Worm (Caenorhabditis elegans) whole organism, L4 larva: ENCODE measurements around the gene C02F5.10.
A peak's percentile ranks its signal among the peaks of the same experiment; 100 is the strongest.

Experiments used
- D1046.2 ChIP-seq: fragments of 200-800 bp; sonication (Bioruptor generic); IDR thresholded peaks from 2 replicates; pipeline ENCODE4 v1.3.6; 2022; ENCODE audit warnings: missing genetic modification characterization, missing compliant biosample characterization
- T20F7.1 ChIP-seq: fragments of 200-800 bp; sonication (Bioruptor generic); optimal IDR thresholded peaks from 2 replicates; lab custom pipeline; 2018; ENCODE audit warnings: mild to moderate bottlenecking, missing genetic modification characterization, missing compliant biosample characterization
- T26A8.4 ChIP-seq: fragments of 200-800 bp; sonication (Bioruptor generic); IDR thresholded peaks from 2 replicates; pipeline ENCODE4 v1.3.6; 2022; ENCODE audit warnings: missing genetic modification characterization, missing compliant biosample characterization
- Y48G9A.11 ChIP-seq: fragments of 200-800 bp; sonication (Bioruptor generic); IDR thresholded peaks from 2 replicates; pipeline ENCODE4 v1.3.6; 2022; ENCODE audit warnings: missing genetic modification reagents, missing genetic modification characterization, missing compliant biosample characterization
- aha-1 ChIP-seq: fragments of 150-350 bp; peaks from one replicate; lab custom pipeline; 2014; ENCODE audit warnings: missing biosample characterization, missing genetic modification characterization
- ceh-20 ChIP-seq: fragments of 200-800 bp; sonication (Bioruptor generic); IDR thresholded peaks from 2 replicates; pipeline ENCODE4 v1.3.6; 2022; ENCODE audit warnings: missing genetic modification reagents, missing genetic modification characterization, missing compliant biosample characterization
- ceh-28 ChIP-seq: fragments of 150-350 bp; optimal IDR thresholded peaks from 2 replicates; lab custom pipeline; 2014; ENCODE audit warnings: missing biosample characterization, missing genetic modification reagents, missing genetic modification characterization
- ceh-32 ChIP-seq: sonication (generic microtip); optimal IDR thresholded peaks from 2 replicates; lab custom pipeline; 2016; ENCODE audit warnings: mild to moderate bottlenecking, missing genetic modification characterization, missing compliant biosample characterization; ENCODE audit not compliant: poor library complexity
- ceh-44 ChIP-seq: fragments of 200-800 bp; sonication (Bioruptor generic); IDR thresholded peaks from 2 replicates; pipeline ENCODE4 v1.3.6; 2022; ENCODE audit warnings: missing genetic modification reagents, missing genetic modification characterization, missing compliant biosample characterization
- ceh-82 ChIP-seq: sonication (generic microtip); optimal IDR thresholded peaks from 2 replicates; lab custom pipeline; 2017; ENCODE audit warnings: missing biosample characterization, missing genetic modification characterization
- cey-2 ChIP-seq: sonication (generic microtip); optimal IDR thresholded peaks from 3 replicates; lab custom pipeline; 2017; ENCODE audit warnings: missing genetic modification characterization, mild to moderate bottlenecking, missing compliant biosample characterization, antibody characterized with exemption, borderline replicate concordance; ENCODE audit not compliant: insufficient read depth
- daf-12 ChIP-seq: fragments of 150-350 bp; optimal IDR thresholded peaks from 2 replicates; lab custom pipeline; 2014; ENCODE audit warnings: missing biosample characterization, missing genetic modification reagents, missing genetic modification characterization
- dpl-1 ChIP-seq: fragments of 150-350 bp; optimal IDR thresholded peaks from 2 replicates; lab custom pipeline; 2014; ENCODE audit warnings: missing biosample characterization, missing genetic modification reagents, missing genetic modification characterization
- egl-43 ChIP-seq: fragments of 200-800 bp; sonication (Bioruptor generic); IDR thresholded peaks from 2 replicates; pipeline ENCODE4 v1.3.6; 2022; ENCODE audit warnings: missing genetic modification reagents, missing genetic modification characterization, missing compliant biosample characterization
- fos-1 ChIP-seq: fragments of 150-350 bp; optimal IDR thresholded peaks from 2 replicates; lab custom pipeline; 2014; ENCODE audit warnings: missing biosample characterization, missing genetic modification characterization
- hif-1 ChIP-seq, 2 experiments: sonication (generic microtip); optimal IDR thresholded peaks; 2 replicates each; lab custom pipeline; 2016 to 2017; ENCODE audit warnings: missing compliant biosample characterization in 2 of 2, missing genetic modification characterization in 2 of 2, missing genetic modification reagents in 2 of 2, missing genotype in 2 of 2, mild to moderate bottlenecking in 1 of 2
- hlh-30 ChIP-seq: sonication (generic microtip); optimal IDR thresholded peaks from 2 replicates; lab custom pipeline; 2017; ENCODE audit warnings: antibody characterized with exemption, mild to moderate bottlenecking, missing genetic modification characterization, missing compliant biosample characterization; ENCODE audit not compliant: insufficient read depth
- hmg-1.1 ChIP-seq: fragments of 200-800 bp; sonication (Bioruptor generic); IDR thresholded peaks from 2 replicates; pipeline ENCODE4 v1.3.6; 2022; ENCODE audit warnings: missing genetic modification reagents, missing genetic modification characterization, missing compliant biosample characterization
- lin-39 ChIP-seq: fragments of 150-350 bp; optimal IDR thresholded peaks from 2 replicates; lab custom pipeline; 2014; ENCODE audit warnings: missing biosample characterization, missing genetic modification reagents, missing genetic modification characterization
- lsy-2 ChIP-seq, 2 experiments: fragments of 150-350 bp in 1 of 2; sonication (generic microtip) in 1 of 2; optimal IDR thresholded peaks; 2 replicates each; lab custom pipeline; 2014 to 2017; ENCODE audit warnings: missing biosample characterization in 2 of 2, missing genetic modification characterization in 2 of 2
- mes-2 ChIP-seq: sonication (generic microtip); optimal IDR thresholded peaks from 2 replicates; lab custom pipeline; 2016; ENCODE audit warnings: missing genotype, mild to moderate bottlenecking, missing genetic modification characterization, missing compliant biosample characterization; ENCODE audit not compliant: poor library complexity, severe bottlenecking
- mxl-3 ChIP-seq: fragments of 200-800 bp; sonication (Bioruptor generic); optimal IDR thresholded peaks from 2 replicates; lab custom pipeline; 2018; ENCODE audit warnings: mild to moderate bottlenecking, missing genetic modification characterization, missing compliant biosample characterization
- nhr-10 ChIP-seq: fragments of 150-350 bp; optimal IDR thresholded peaks from 2 replicates; lab custom pipeline; 2014; ENCODE audit warnings: missing biosample characterization, missing genetic modification characterization
- nhr-237 ChIP-seq: sonication (generic microtip); optimal IDR thresholded peaks from 2 replicates; lab custom pipeline; 2017; ENCODE audit warnings: missing biosample characterization, missing genetic modification characterization
- nhr-41 ChIP-seq: fragments of 200-800 bp; sonication (Bioruptor generic); IDR thresholded peaks from 2 replicates; pipeline ENCODE4 v1.3.6; 2022; ENCODE audit warnings: missing genetic modification reagents, missing genetic modification characterization, missing compliant biosample characterization
- nhr-6 ChIP-seq: fragments of 150-350 bp; optimal IDR thresholded peaks from 2 replicates; lab custom pipeline; 2014; ENCODE audit warnings: missing biosample characterization, missing genetic modification characterization
- nhr-77 ChIP-seq: fragments of 150-350 bp; optimal IDR thresholded peaks from 2 replicates; lab custom pipeline; 2014; ENCODE audit warnings: missing biosample characterization, missing genetic modification characterization
- snpc-1.2 ChIP-seq: fragments of 200-800 bp; sonication (Bioruptor generic); IDR thresholded peaks from 2 replicates; pipeline ENCODE4 v1.3.6; 2022; ENCODE audit warnings: missing genetic modification reagents, missing genetic modification characterization, missing compliant biosample characterization
- unc-39 ChIP-seq: sonication (generic microtip); optimal IDR thresholded peaks from 2 replicates; lab custom pipeline; 2017; ENCODE audit warnings: missing biosample characterization, missing genetic modification characterization
- unc-62 ChIP-seq, 3 experiments: fragments of 150-350 bp in 1 of 3; sonication (generic microtip); optimal IDR thresholded peaks in 2 of 3; peaks in 1 of 3; 1 replicate in 1 of 3; 2 replicates in 2 of 3; lab custom pipeline; 2014 to 2017; ENCODE audit warnings: missing biosample characterization in 3 of 3, missing genetic modification characterization in 3 of 3, missing genetic modification reagents in 3 of 3, missing genotype in 1 of 3
- vab-7 ChIP-seq: fragments of 200-800 bp; sonication (Bioruptor generic); IDR thresholded peaks from 2 replicates; pipeline ENCODE4 v1.3.6; 2022; ENCODE audit warnings: missing genetic modification reagents, missing genetic modification characterization, missing compliant biosample characterization
- zfp-2 ChIP-seq: sonication (generic microtip); optimal IDR thresholded peaks from 2 replicates; lab custom pipeline; 2016; ENCODE audit warnings: mild to moderate bottlenecking, missing genetic modification characterization, missing compliant biosample characterization

C02F5.10 gene

ce11 chrIII:8224769-8225168, 24.5 kb downstream of the C02F5.10 start, which contains the start of gene mob-4:
TSS of gene mob-4 (plus strand) at chrIII:8225097.
- no peak for TF ChIP-seq hif-1 (tag; optimal IDR thresholded peaks at IDR 0.05; lab: Kevin White, UChicago)
- peak; percentile 92 for TF ChIP-seq T20F7.1 (GFP tag; lab: Kevin White, UChicago)
- TF ChIP-seq T26A8.4 = no peak
- no peak for TF ChIP-seq nhr-237 (tag; lab: Kevin White, UChicago)
- no peak for TF ChIP-seq hmg-1.1
- TF ChIP-seq dpl-1 (GFP tag; lab: Kevin White, UChicago) = peak; percentile 4
- no peak for TF ChIP-seq nhr-77 (tag; lab: Kevin White, UChicago)
- peak in 1 of 2 experiments; percentile 9 for TF ChIP-seq lsy-2 (tag; optimal IDR thresholded peaks at IDR 0.05; lab: Kevin White, UChicago)
- no peak for TF ChIP-seq lin-39
- no peak for TF ChIP-seq vab-7 (GFP tag; lab: Robert Waterston, UW)
- TF ChIP-seq zfp-2 = no peak
- TF ChIP-seq nhr-6 (tag; lab: Kevin White, UChicago) = no peak
- TF ChIP-seq Y48G9A.11 (GFP tag; lab: Robert Waterston, UW) = no peak
- no peak for TF ChIP-seq snpc-1.2 (GFP tag; lab: Robert Waterston, UW)
- TF ChIP-seq, all 104 proteins: peak for 3

DNA sequence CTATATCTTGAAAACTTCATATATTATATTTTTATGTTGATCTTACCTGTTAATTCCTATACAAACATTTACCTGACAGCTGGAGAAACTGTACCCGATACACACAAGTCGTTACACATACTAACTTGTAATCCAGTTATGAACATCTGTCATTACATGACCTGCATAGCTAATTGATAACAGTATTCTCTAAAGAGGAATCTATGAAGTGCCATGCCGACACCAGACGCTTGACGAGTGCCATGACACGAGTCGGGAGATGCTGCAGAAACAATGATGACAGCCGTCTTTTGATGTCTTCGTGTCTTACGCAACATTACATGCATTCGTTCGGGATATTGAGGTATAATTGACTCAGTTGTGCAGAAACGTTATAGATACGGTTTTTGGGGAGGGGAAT, 29.2 kb downstream of the C02F5.10 start:
- no peak for TF ChIP-seq egl-43 (GFP tag; lab: Robert Waterston, UW)

DNA sequence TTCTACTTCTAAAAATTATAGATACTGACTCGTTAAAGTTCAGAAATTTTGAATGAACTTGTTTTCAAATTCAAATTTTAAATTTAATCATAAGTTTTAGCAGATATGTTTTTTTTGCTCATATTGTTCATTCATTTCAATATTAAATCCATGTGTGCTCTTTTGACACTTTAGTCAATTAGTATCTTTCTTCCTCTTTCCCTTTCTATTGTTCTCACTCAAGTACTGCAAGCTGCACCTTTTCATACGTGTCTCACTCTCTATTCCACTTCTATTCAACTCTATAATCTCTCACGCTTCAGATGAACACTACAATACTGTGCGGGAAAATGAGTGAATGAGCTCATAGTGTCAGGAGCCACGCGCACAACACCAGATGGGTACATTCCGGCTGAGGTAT, 31.4 kb downstream of the C02F5.10 start, which contains the start of gene C30A5.16:
TSS of gene C30A5.16 (plus strand) at position 301 of the 400 bp plus-strand sequence.
- TF ChIP-seq mxl-3 (GFP tag; lab: Kevin White, UChicago) = no peak
- no peak for TF ChIP-seq D1046.2
- no peak for TF ChIP-seq ceh-20
- TF ChIP-seq lin-39 = no peak
- TF ChIP-seq daf-12 (tag; lab: Kevin White, UChicago) = no peak
- TF ChIP-seq nhr-10 (tag; lab: Kevin White, UChicago) = no peak
- TF ChIP-seq ceh-82 (tag; lab: Kevin White, UChicago) = no peak
- no peak for TF ChIP-seq nhr-41
- TF ChIP-seq Y48G9A.11 (GFP tag; lab: Robert Waterston, UW) = no peak
- TF ChIP-seq unc-39 = no peak
- no peak for TF ChIP-seq ceh-44 (GFP tag; lab: Robert Waterston, UW)
- TF ChIP-seq nhr-6 (tag; lab: Kevin White, UChicago) = no peak
- no peak for TF ChIP-seq ceh-28

- TF ChIP-seq fos-1 (no peak), aha-1 (tag; lab: Kevin White, UChicago) (peak; percentile 2), ceh-32 (tag; lab: Kevin White, UChicago) (no peak)
Observed at ce11 chrIII:8216224-8216623, 33.1 kb downstream of the C02F5.10 start, which contains the start of gene unc-86. TSS of gene unc-86 (minus strand) at chrIII:8216336.

ce11 chrIII:8211562-8211961, 37.7 kb downstream of the C02F5.10 start:
- TF ChIP-seq nhr-237 (tag; lab: Kevin White, UChicago) (no peak), ceh-32 (tag; lab: Kevin White, UChicago) (no peak), aha-1 (tag; lab: Kevin White, UChicago) (peak; percentile 29), cey-2 (tag; lab: Kevin White, UChicago) (no peak), egl-43 (GFP tag; lab: Robert Waterston, UW) (no peak), mes-2 (tag; lab: Kevin White, UChicago) (no peak), hlh-30 (tag; lab: Kevin White, UChicago) (no peak), unc-62 (GFP tag; optimal IDR thresholded peaks at IDR 0.05 in 1 of 2; lab: Kevin White, UChicago) (peak in 1 of 2 experiments; percentile 59), unc-62 (tag; optimal IDR thresholded peaks at IDR 0.05; lab: Kevin White, UChicago) (no peak)
